Worm (Caenorhabditis elegans) whole organism, L3 larva: ENCODE data around the gene sulp-4.

Source experiments
- aly-2 ChIP-seq: fragments of 150-350 bp; optimal IDR thresholded peaks from 2 replicates; lab custom pipeline; 2014; ENCODE audit warnings: missing biosample characterization, missing genetic modification characterization
- elt-1 ChIP-seq: fragments of 150-350 bp; optimal IDR thresholded peaks from 2 replicates; lab custom pipeline; 2014; ENCODE audit warnings: missing biosample characterization, missing genetic modification characterization
- nhr-77 ChIP-seq: fragments of 150-350 bp; optimal IDR thresholded peaks from 2 replicates; lab custom pipeline; 2014; ENCODE audit warnings: missing biosample characterization, missing genetic modification characterization
- pha-4 ChIP-seq: fragments of 150-350 bp; optimal IDR thresholded peaks from 2 replicates; lab custom pipeline; 2014; ENCODE audit warnings: missing biosample characterization, missing genetic modification reagents, missing genetic modification characterization

DNA sequence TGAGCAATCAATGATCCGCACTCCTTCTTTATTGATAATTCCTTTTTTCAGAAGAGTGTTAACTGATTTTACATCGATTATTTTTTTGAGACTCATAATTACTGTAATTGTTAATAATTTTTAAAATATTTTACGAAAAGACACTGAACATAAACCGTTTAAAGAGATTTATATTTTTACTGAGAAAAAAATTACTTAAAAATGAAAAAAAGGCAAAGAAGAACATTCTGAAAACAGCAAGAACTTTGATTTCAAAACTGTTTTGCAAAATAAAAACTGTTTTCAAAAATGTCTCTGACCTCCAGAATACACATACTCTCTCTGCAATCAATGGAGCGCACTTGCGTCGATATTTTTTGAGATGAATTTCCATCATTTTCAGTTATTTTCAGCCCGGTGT lies 48.2 kb upstream of the sulp-4 start, which contains the start of the genes mpst-1 and D2023.6:
- TF ChIP-seq elt-1 (tag; lab: Kevin White, UChicago) (no peak), aly-2 (tag; lab: Kevin White, UChicago) (no peak), pha-4 (no peak), nhr-77 (tag; lab: Kevin White, UChicago) (no peak)
